Fruit fly (Drosophila melanogaster) whole organism, embryonic: ENCODE measurements around the gene CG44838.

Experiments used
- Adf1 ChIP-seq: fragments of 200-800 bp; sonication (Bioruptor generic); IDR thresholded peaks from 2 replicates; pipeline ENCODE4 v1.3.6; 2022; ENCODE audit warnings: missing biosample characterization, missing genetic modification characterization
- Bgb ChIP-seq: fragments of 200-800 bp; sonication (Bioruptor generic); IDR thresholded peaks from 2 replicates; pipeline ENCODE4 v1.3.6; 2022; ENCODE audit warnings: missing biosample characterization, missing genetic modification characterization; ENCODE audit not compliant: partially characterized antibody
- CG10274 ChIP-seq: fragments of 200-800 bp; sonication (Bioruptor generic); optimal IDR thresholded peaks from 3 replicates; lab custom pipeline; 2017; ENCODE audit warnings: missing biosample characterization, mild to moderate bottlenecking, missing genetic modification characterization
- CG10654 ChIP-seq: fragments of 200-800 bp; sonication (Bioruptor generic); optimal IDR thresholded peaks from 2 replicates; lab custom pipeline; 2016; ENCODE audit warnings: missing biosample characterization, missing genetic modification characterization
- CG11560 ChIP-seq: fragments of 200-800 bp; sonication (Bioruptor generic); IDR thresholded peaks from 3 replicates; pipeline ENCODE4 v1.3.6; 2022; ENCODE audit warnings: missing biosample characterization, missing genetic modification characterization
- CG12744 ChIP-seq: fragments of 200-800 bp; sonication (Bioruptor generic); optimal IDR thresholded peaks from 2 replicates; lab custom pipeline; 2016; ENCODE audit warnings: missing biosample characterization, missing genetic modification characterization
- CG12942 ChIP-seq: fragments of 200-800 bp; sonication (Bioruptor generic); optimal IDR thresholded peaks from 3 replicates; lab custom pipeline; 2016; ENCODE audit warnings: missing biosample characterization, missing genetic modification characterization
- CG13424 ChIP-seq: fragments of 200-800 bp; sonication (Bioruptor generic); optimal IDR thresholded peaks from 2 replicates; lab custom pipeline; 2019; ENCODE audit warnings: missing biosample characterization, mild to moderate bottlenecking, missing genetic modification characterization, moderate library complexity
- CG17802 ChIP-seq: fragments of 200-800 bp; sonication (Bioruptor generic); optimal IDR thresholded peaks from 2 replicates; lab custom pipeline; 2018; ENCODE audit warnings: missing biosample characterization, mild to moderate bottlenecking, missing genetic modification characterization, moderate library complexity
- CG2875 ChIP-seq: fragments of 200-800 bp; sonication (Bioruptor generic); optimal IDR thresholded peaks from 2 replicates; lab custom pipeline; 2017; ENCODE audit warnings: missing biosample characterization, mild to moderate bottlenecking, missing genetic modification characterization, missing genetic modification reagents
- CG3838 ChIP-seq: fragments of 200-800 bp; sonication (Bioruptor generic); optimal IDR thresholded peaks from 3 replicates; lab custom pipeline; 2016; ENCODE audit warnings: missing biosample characterization, missing genetic modification characterization
- CG5180 ChIP-seq: fragments of 200-800 bp; sonication (Bioruptor generic); optimal IDR thresholded peaks from 3 replicates; lab custom pipeline; 2017; ENCODE audit warnings: missing biosample characterization, missing genetic modification characterization, mild to moderate bottlenecking, moderate library complexity, missing genetic modification reagents
- CG6254 ChIP-seq: fragments of 200-800 bp; sonication (Bioruptor generic); optimal IDR thresholded peaks from 3 replicates; lab custom pipeline; 2017; ENCODE audit warnings: mild to moderate bottlenecking, missing biosample characterization, missing genetic modification reagents, missing genetic modification characterization
- CG7271 ChIP-seq: fragments of 200-800 bp; sonication (Bioruptor generic); optimal IDR thresholded peaks from 2 replicates; lab custom pipeline; 2018; ENCODE audit warnings: missing biosample characterization, mild to moderate bottlenecking, missing genetic modification characterization, moderate library complexity
- CG7963 ChIP-seq: fragments of 200-800 bp; sonication (Bioruptor generic); IDR thresholded peaks from 3 replicates; pipeline ENCODE4 v1.3.6; 2022; ENCODE audit warnings: missing biosample characterization, missing genetic modification characterization; ENCODE audit not compliant: partially characterized antibody
- CG9437 ChIP-seq: fragments of 200-800 bp; sonication (Bioruptor generic); optimal IDR thresholded peaks from 2 replicates; lab custom pipeline; 2018; ENCODE audit warnings: missing biosample characterization, mild to moderate bottlenecking, missing genetic modification characterization
- CTCF ChIP-seq: fragments of 200-800 bp; sonication (Bioruptor generic); optimal IDR thresholded peaks from 2 replicates; lab custom pipeline; 2017; ENCODE audit warnings: missing biosample characterization, mild to moderate bottlenecking, missing genetic modification characterization, moderate library complexity
- CrebB ChIP-seq: fragments of 200-800 bp; sonication (Bioruptor generic); optimal IDR thresholded peaks from 3 replicates; lab custom pipeline; 2018; ENCODE audit warnings: missing biosample characterization, mild to moderate bottlenecking, missing genetic modification characterization
- HLH54F ChIP-seq: fragments of 200-800 bp; sonication (Bioruptor generic); optimal IDR thresholded peaks from 3 replicates; lab custom pipeline; 2016; ENCODE audit warnings: missing biosample characterization, missing genetic modification characterization
- Hey ChIP-seq: fragments of 200-800 bp; sonication (Bioruptor generic); optimal IDR thresholded peaks from 3 replicates; lab custom pipeline; 2018; ENCODE audit warnings: missing biosample characterization, mild to moderate bottlenecking, missing genetic modification characterization
- Mad ChIP-seq: fragments of 200-800 bp; sonication (Bioruptor generic); optimal IDR thresholded peaks from 2 replicates; lab custom pipeline; 2016; ENCODE audit warnings: missing biosample characterization, missing genetic modification characterization
- Max ChIP-seq: fragments of 200-800 bp; sonication (Bioruptor generic); optimal IDR thresholded peaks from 2 replicates; lab custom pipeline; 2016; ENCODE audit warnings: missing biosample characterization, mild to moderate bottlenecking, missing genetic modification characterization
- Side ChIP-seq: fragments of 200-800 bp; sonication (Bioruptor generic); optimal IDR thresholded peaks from 2 replicates; lab custom pipeline; 2016; ENCODE audit warnings: missing biosample characterization, missing genetic modification characterization
- Sox102F ChIP-seq: fragments of 200-800 bp; sonication (Bioruptor generic); optimal IDR thresholded peaks from 2 replicates; lab custom pipeline; 2018; ENCODE audit warnings: missing biosample characterization, mild to moderate bottlenecking, missing genetic modification characterization, moderate library complexity
- Sry-β ChIP-seq: fragments of 200-800 bp; sonication (Bioruptor generic); optimal IDR thresholded peaks from 2 replicates; lab custom pipeline; 2018; ENCODE audit warnings: missing biosample characterization, mild to moderate bottlenecking, missing genetic modification characterization, moderate library complexity
- YL-1 ChIP-seq: fragments of 200-800 bp; sonication (Bioruptor generic); optimal IDR thresholded peaks from 3 replicates; lab custom pipeline; 2017; ENCODE audit warnings: missing biosample characterization, mild to moderate bottlenecking, missing genetic modification characterization
- al ChIP-seq: fragments of 200-800 bp; sonication (Bioruptor generic); IDR thresholded peaks from 2 replicates; pipeline ENCODE4 v1.3.6; 2022; ENCODE audit warnings: missing biosample characterization, missing genetic modification characterization
- ara ChIP-seq: fragments of 200-800 bp; sonication (Bioruptor generic); IDR thresholded peaks from 2 replicates; pipeline ENCODE4 v1.3.6; 2022; ENCODE audit warnings: missing biosample characterization, missing genetic modification characterization
- bsh ChIP-seq, 2 experiments: fragments of 200-800 bp; sonication (Bioruptor generic); optimal IDR thresholded peaks; 2 replicates each; lab custom pipeline; 2017 to 2018; ENCODE audit warnings: mild to moderate bottlenecking in 2 of 2, missing biosample characterization in 2 of 2, missing genetic modification characterization in 2 of 2, moderate library complexity in 1 of 2
- ci ChIP-seq: fragments of 200-800 bp; sonication (Bioruptor generic); IDR thresholded peaks from 3 replicates; pipeline ENCODE4 v1.3.6; 2022; ENCODE audit warnings: missing biosample characterization, missing genetic modification characterization
- croc ChIP-seq: fragments of 200-800 bp; sonication (Bioruptor generic); conservative IDR thresholded peaks from 3 replicates; pipeline ENCODE4 v1.3.6; 2022; ENCODE audit warnings: missing biosample characterization, missing genetic modification characterization
- dmrt99B ChIP-seq: fragments of 200-800 bp; sonication (Bioruptor generic); optimal IDR thresholded peaks from 2 replicates; lab custom pipeline; 2018; ENCODE audit warnings: missing biosample characterization, mild to moderate bottlenecking, missing genetic modification characterization, moderate library complexity
- ems ChIP-seq: fragments of 200-800 bp; sonication (Bioruptor generic); optimal IDR thresholded peaks from 3 replicates; lab custom pipeline; 2016; ENCODE audit warnings: missing biosample characterization, missing genetic modification characterization
- en ChIP-seq: fragments of 200-800 bp; sonication (Bioruptor generic); optimal IDR thresholded peaks from 2 replicates; lab custom pipeline; 2016; ENCODE audit warnings: missing biosample characterization, missing genetic modification characterization
- fd102C ChIP-seq: fragments of 200-800 bp; sonication (Bioruptor generic); optimal IDR thresholded peaks from 2 replicates; lab custom pipeline; 2018; ENCODE audit warnings: missing biosample characterization, mild to moderate bottlenecking, missing genetic modification characterization, moderate library complexity
- gcm2 ChIP-seq: fragments of 200-800 bp; sonication (Bioruptor generic); optimal IDR thresholded peaks from 2 replicates; lab custom pipeline; 2016; ENCODE audit warnings: missing biosample characterization, missing genetic modification characterization
- grn ChIP-seq: fragments of 200-800 bp; sonication (Bioruptor generic); optimal IDR thresholded peaks from 3 replicates; lab custom pipeline; 2017; ENCODE audit warnings: missing biosample characterization, missing genetic modification characterization
- ind ChIP-seq: fragments of 200-800 bp; sonication (Bioruptor generic); optimal IDR thresholded peaks from 3 replicates; lab custom pipeline; 2016; ENCODE audit warnings: missing biosample characterization, missing genetic modification characterization
- klu ChIP-seq: fragments of 200-800 bp; sonication (Bioruptor generic); IDR thresholded peaks from 2 replicates; pipeline ENCODE4 v1.3.6; 2022; ENCODE audit warnings: missing biosample characterization, missing genetic modification characterization
- lola ChIP-seq, 3 experiments: fragments of >200 bp in 2 of 3; fragments of 200-800 bp in 1 of 3; sonication (Bioruptor generic) in 1 of 3; optimal IDR thresholded peaks; 2 replicates each; lab custom pipeline; 2017 to 2019; ENCODE audit warnings: missing biosample characterization in 3 of 3, missing genetic modification characterization in 3 of 3, mild to moderate bottlenecking in 1 of 3, moderate library complexity in 1 of 3
- luna ChIP-seq: fragments of 200-800 bp; sonication (Bioruptor generic); optimal IDR thresholded peaks from 2 replicates; lab custom pipeline; 2016; ENCODE audit warnings: missing biosample characterization, missing genetic modification characterization
- org-1 ChIP-seq: fragments of 200-800 bp; sonication (Bioruptor generic); optimal IDR thresholded peaks from 2 replicates; lab custom pipeline; 2017; ENCODE audit warnings: missing biosample characterization, missing genetic modification characterization
- run ChIP-seq: fragments of 200-800 bp; sonication (Bioruptor generic); optimal IDR thresholded peaks from 3 replicates; lab custom pipeline; 2018; ENCODE audit warnings: missing biosample characterization, mild to moderate bottlenecking, missing genetic modification characterization
- shn ChIP-seq: fragments of 200-800 bp; sonication (Bioruptor generic); optimal IDR thresholded peaks from 3 replicates; lab custom pipeline; 2016; ENCODE audit warnings: missing biosample characterization, missing genetic modification characterization
- slbo ChIP-seq: fragments of 200-800 bp; sonication (Bioruptor generic); IDR thresholded peaks from 2 replicates; pipeline ENCODE4 v1.3.6; 2022; ENCODE audit warnings: missing biosample characterization, missing genetic modification characterization
- sob ChIP-seq: fragments of 200-800 bp; sonication (Bioruptor generic); IDR thresholded peaks from 2 replicates; pipeline ENCODE4 v1.3.6; 2022; ENCODE audit warnings: missing biosample characterization, missing genetic modification characterization
- tin ChIP-seq: fragments of 200-800 bp; sonication (Bioruptor generic); optimal IDR thresholded peaks from 3 replicates; lab custom pipeline; 2016; ENCODE audit warnings: missing biosample characterization, missing genetic modification characterization
- vvl ChIP-seq: fragments of 200-800 bp; sonication (Bioruptor generic); IDR thresholded peaks from 2 replicates; pipeline ENCODE4 v1.3.6; 2022; ENCODE audit warnings: missing biosample characterization, missing genetic modification characterization
- z ChIP-seq: fragments of 200-800 bp; sonication (Bioruptor generic); IDR thresholded peaks from 3 replicates; pipeline ENCODE4 v1.3.6; 2022; ENCODE audit warnings: missing biosample characterization, missing genetic modification characterization
- zf30C ChIP-seq: fragments of 200-800 bp; sonication (Bioruptor generic); optimal IDR thresholded peaks from 3 replicates; lab custom pipeline; 2018; ENCODE audit warnings: missing biosample characterization, mild to moderate bottlenecking, missing genetic modification characterization

Gene CG44838

dm6 chr3L:9420054-9420818 is 40.6 kb upstream of the CG44838 start (continued):
- TF ChIP-seq CG5180 (GFP tag; lab: Kevin White, UChicago) (no peak), croc (peak; percentile 20; the same call in 1 of the 3 replicates), sob (GFP tag; lab: Robert Waterston, UW) (0 out of 2 replicates have a peak, but pooled peaks have one; percentile 7), Hey (no peak), ara (no peak), CG2875 (GFP tag; lab: Kevin White, UChicago) (peak; percentile 45), klu (GFP tag; lab: Robert Waterston, UW) (no peak), en (GFP tag; lab: Kevin White, UChicago) (peak; percentile 3), CG9437 (peak; percentile 24), zf30C (GFP tag; lab: Kevin White, UChicago) (no peak), ci (GFP tag; lab: Robert Waterston, UW) (peak; percentile 84), Sox102F (peak; percentile 77), org-1 (GFP tag; lab: Kevin White, UChicago) (peak; percentile 50), Mad (GFP tag; lab: Kevin White, UChicago) (no peak), bsh (GFP tag; optimal IDR thresholded peaks at IDR 0.05; lab: Kevin White, UChicago) (peak; percentile 50 to 86), Side (no peak), run (peak; percentile 51), Adf1 (GFP tag; lab: Robert Waterston, UW) (no peak), tin (no peak), CG13424 (peak; percentile 54), shn (GFP tag; lab: Kevin White, UChicago) (no peak), YL-1 (GFP tag; lab: Kevin White, UChicago) (no peak), dmrt99B (tag; lab: Kevin White, UChicago) (peak; percentile 75), CrebB (tag; lab: Kevin White, UChicago) (peak; percentile 25), fd102C (GFP tag; lab: Kevin White, UChicago) (no peak), grn (GFP tag; lab: Kevin White, UChicago) (no peak), CG12942 (GFP tag; lab: Kevin White, UChicago) (peak; percentile 4), gcm2 (GFP tag; lab: Kevin White, UChicago) (no peak), ems (GFP tag; lab: Kevin White, UChicago) (no peak), CG7963 (GFP tag; lab: Robert Waterston, UW) (no peak), luna (no peak), CG3838 (no peak), lola (GFP tag; optimal IDR thresholded peaks at IDR 0.05; lab: Kevin White, UChicago) (peak in 1 of 3 experiments; percentile 7), al (GFP tag; lab: Robert Waterston, UW) (no peak), CG7271 (no peak), Max (GFP tag; lab: Kevin White, UChicago) (no peak), CG10654 (no peak), CG10274 (no peak), HLH54F (no peak), vvl (GFP tag; lab: Robert Waterston, UW) (peak; percentile 65), Sry-β (GFP tag; lab: Kevin White, UChicago) (no peak), CG17802 (tag; lab: Kevin White, UChicago) (no peak), ind (GFP tag; lab: Kevin White, UChicago) (peak; percentile 31), z (GFP tag; lab: Robert Waterston, UW) (no peak), slbo (GFP tag; lab: Robert Waterston, UW) (peak; percentile 38), CG11560 (no peak), Bgb (GFP tag; lab: Robert Waterston, UW) (no peak), CTCF (GFP tag; lab: Kevin White, UChicago) (peak; percentile 9), CG12744 (peak; percentile 4), CG6254 (GFP tag; lab: Kevin White, UChicago) (no peak)
